Fruit fly (Drosophila melanogaster) whole organism, embryonic: ENCODE results near the gene CG46387.

ENCODE experiments used
- Aef1 ChIP-seq: fragments of 200-800 bp; sonication (Bioruptor generic); IDR thresholded peaks from 3 replicates; pipeline ENCODE4 v1.3.6; 2022; ENCODE audit warnings: missing biosample characterization, missing genetic modification characterization
- CG10209 ChIP-seq: fragments of 200-800 bp; sonication (Bioruptor generic); optimal IDR thresholded peaks from 3 replicates; lab custom pipeline; 2017; ENCODE audit warnings: missing biosample characterization, mild to moderate bottlenecking, missing genetic modification characterization, missing genetic modification reagents
- CG10274 ChIP-seq: fragments of 200-800 bp; sonication (Bioruptor generic); optimal IDR thresholded peaks from 3 replicates; lab custom pipeline; 2017; ENCODE audit warnings: missing biosample characterization, mild to moderate bottlenecking, missing genetic modification characterization
- CG10431 ChIP-seq: fragments of 200-800 bp; sonication (Bioruptor generic); optimal IDR thresholded peaks from 3 replicates; lab custom pipeline; 2018; ENCODE audit warnings: missing biosample characterization, mild to moderate bottlenecking, missing genetic modification characterization
- CG12071 ChIP-seq: fragments of 200-800 bp; sonication (Bioruptor generic); optimal IDR thresholded peaks from 3 replicates; lab custom pipeline; 2018; ENCODE audit warnings: missing biosample characterization, mild to moderate bottlenecking, missing genetic modification characterization
- CG13123 ChIP-seq: fragments of 200-800 bp; sonication (Bioruptor generic); optimal IDR thresholded peaks from 2 replicates; lab custom pipeline; 2016; ENCODE audit warnings: missing biosample characterization, missing genetic modification characterization
- CG13424 ChIP-seq: fragments of 200-800 bp; sonication (Bioruptor generic); optimal IDR thresholded peaks from 2 replicates; lab custom pipeline; 2019; ENCODE audit warnings: missing biosample characterization, mild to moderate bottlenecking, missing genetic modification characterization, moderate library complexity
- CG14710 ChIP-seq: fragments of 200-800 bp; sonication (Bioruptor generic); optimal IDR thresholded peaks from 3 replicates; lab custom pipeline; 2019; ENCODE audit warnings: missing biosample characterization, mild to moderate bottlenecking, missing genetic modification characterization, moderate library complexity
- CG15269 ChIP-seq: fragments of 200-800 bp; sonication (Bioruptor generic); optimal IDR thresholded peaks from 2 replicates; lab custom pipeline; 2018; ENCODE audit warnings: missing biosample characterization, mild to moderate bottlenecking, missing genetic modification characterization, moderate library complexity
- CG16863 ChIP-seq: fragments of 200-800 bp; sonication (Bioruptor generic); optimal IDR thresholded peaks from 3 replicates; lab custom pipeline; 2016; ENCODE audit warnings: missing biosample characterization, missing genetic modification characterization
- CG1832 ChIP-seq: fragments of 200-800 bp; sonication (Bioruptor generic); optimal IDR thresholded peaks from 2 replicates; lab custom pipeline; 2017; ENCODE audit warnings: missing biosample characterization, mild to moderate bottlenecking, missing genetic modification characterization, inconsistent platforms
- CG2875 ChIP-seq: fragments of 200-800 bp; sonication (Bioruptor generic); optimal IDR thresholded peaks from 2 replicates; lab custom pipeline; 2017; ENCODE audit warnings: missing biosample characterization, mild to moderate bottlenecking, missing genetic modification characterization, missing genetic modification reagents
- CG3407 ChIP-seq: fragments of 200-800 bp; sonication (Bioruptor generic); optimal IDR thresholded peaks from 2 replicates; lab custom pipeline; 2018; ENCODE audit warnings: missing biosample characterization, mild to moderate bottlenecking, missing genetic modification characterization
- CG4282 ChIP-seq: fragments of 200-800 bp; sonication (Bioruptor generic); optimal IDR thresholded peaks from 2 replicates; lab custom pipeline; 2016; ENCODE audit warnings: missing biosample characterization, missing genetic modification characterization
- CG4404 ChIP-seq: fragments of 200-800 bp; sonication (Bioruptor generic); IDR thresholded peaks from 2 replicates; pipeline ENCODE4 v1.3.6; 2022; ENCODE audit warnings: missing biosample characterization, missing genetic modification characterization
- CG6689 ChIP-seq: fragments of 200-800 bp; sonication (Bioruptor generic); IDR thresholded peaks from 2 replicates; pipeline ENCODE4 v1.3.6; 2022; ENCODE audit warnings: missing biosample characterization, missing genetic modification characterization
- CG6765 ChIP-seq: fragments of 200-800 bp; sonication (Bioruptor generic); optimal IDR thresholded peaks from 3 replicates; lab custom pipeline; 2017; ENCODE audit warnings: missing biosample characterization, mild to moderate bottlenecking, missing genetic modification characterization
- CG7839 ChIP-seq: fragments of 200-800 bp; sonication (Bioruptor generic); optimal IDR thresholded peaks from 3 replicates; lab custom pipeline; 2018; ENCODE audit warnings: missing biosample characterization, mild to moderate bottlenecking, missing genetic modification characterization, moderate library complexity
- CG9437 ChIP-seq: fragments of 200-800 bp; sonication (Bioruptor generic); optimal IDR thresholded peaks from 2 replicates; lab custom pipeline; 2018; ENCODE audit warnings: missing biosample characterization, mild to moderate bottlenecking, missing genetic modification characterization
- CG9797 ChIP-seq: fragments of 200-800 bp; sonication (Bioruptor generic); optimal IDR thresholded peaks from 3 replicates; lab custom pipeline; 2018; ENCODE audit warnings: missing biosample characterization, mild to moderate bottlenecking, missing genetic modification characterization
- CHES-1-like ChIP-seq: fragments of 200-800 bp; sonication (Bioruptor generic); optimal IDR thresholded peaks from 2 replicates; lab custom pipeline; 2016; ENCODE audit warnings: missing biosample characterization, missing genetic modification characterization
- CoRest ChIP-seq: fragments of 200-800 bp; sonication (Bioruptor generic); optimal IDR thresholded peaks from 3 replicates; lab custom pipeline; 2018; ENCODE audit warnings: missing biosample characterization, mild to moderate bottlenecking, missing genetic modification characterization, moderate library complexity
- Dfd ChIP-seq, 2 experiments: fragments of >200 bp; optimal IDR thresholded peaks; 2 replicates each; lab custom pipeline; 2017; ENCODE audit warnings: missing biosample characterization in 2 of 2, missing genetic modification characterization in 2 of 2
- Dll ChIP-seq: fragments of 200-800 bp; sonication (Bioruptor generic); IDR thresholded peaks from 4 replicates; pipeline ENCODE4 v1.3.6; 2022; ENCODE audit warnings: missing biosample characterization, missing genetic modification characterization; ENCODE audit not compliant: partially characterized antibody
- E2f2 ChIP-seq: fragments of 200-800 bp; sonication (Bioruptor generic); IDR thresholded peaks from 2 replicates; pipeline ENCODE4 v1.3.6; 2022; ENCODE audit warnings: missing biosample characterization, missing genetic modification characterization
- Fer2 ChIP-seq: fragments of 200-800 bp; sonication (Bioruptor generic); optimal IDR thresholded peaks from 2 replicates; lab custom pipeline; 2018; ENCODE audit warnings: missing biosample characterization, mild to moderate bottlenecking, missing genetic modification characterization, moderate library complexity
- GATAe ChIP-seq: fragments of 200-800 bp; sonication (Bioruptor generic); conservative IDR thresholded peaks from 2 replicates; pipeline ENCODE4 v1.3.6; 2022; ENCODE audit warnings: missing biosample characterization, missing genetic modification characterization
- Hr39 ChIP-seq: fragments of >200 bp; optimal IDR thresholded peaks from 2 replicates; lab custom pipeline; 2017
- MTF-1 ChIP-seq: fragments of 200-800 bp; sonication (Bioruptor generic); optimal IDR thresholded peaks from 2 replicates; lab custom pipeline; 2018; ENCODE audit warnings: missing biosample characterization, mild to moderate bottlenecking, missing genetic modification characterization, borderline replicate concordance
- Max ChIP-seq: fragments of 200-800 bp; sonication (Bioruptor generic); optimal IDR thresholded peaks from 2 replicates; lab custom pipeline; 2016; ENCODE audit warnings: missing biosample characterization, mild to moderate bottlenecking, missing genetic modification characterization
- PHDP ChIP-seq: fragments of 200-800 bp; sonication (Bioruptor generic); optimal IDR thresholded peaks from 3 replicates; lab custom pipeline; 2018; ENCODE audit warnings: missing biosample characterization, mild to moderate bottlenecking, missing genetic modification characterization, moderate library complexity
- al ChIP-seq: fragments of 200-800 bp; sonication (Bioruptor generic); IDR thresholded peaks from 2 replicates; pipeline ENCODE4 v1.3.6; 2022; ENCODE audit warnings: missing biosample characterization, missing genetic modification characterization
- cas ChIP-seq: fragments of 200-800 bp; sonication (Bioruptor generic); IDR thresholded peaks from 2 replicates; pipeline ENCODE4 v1.3.6; 2022; ENCODE audit warnings: missing biosample characterization, missing genetic modification characterization
- chif ChIP-seq, 2 experiments: fragments of 200-800 bp; sonication (Bioruptor generic); optimal IDR thresholded peaks; 3 replicates each; lab custom pipeline; 2016; ENCODE audit warnings: missing biosample characterization in 2 of 2, missing genetic modification characterization in 2 of 2
- ci ChIP-seq: fragments of 200-800 bp; sonication (Bioruptor generic); IDR thresholded peaks from 3 replicates; pipeline ENCODE4 v1.3.6; 2022; ENCODE audit warnings: missing biosample characterization, missing genetic modification characterization
- da ChIP-seq: fragments of 200-800 bp; sonication (Bioruptor generic); optimal IDR thresholded peaks from 2 replicates; lab custom pipeline; 2016; ENCODE audit warnings: missing biosample characterization, missing genetic modification characterization
- dan ChIP-seq: fragments of 200-800 bp; sonication (Bioruptor generic); IDR thresholded peaks from 2 replicates; pipeline ENCODE4 v1.3.6; 2022; ENCODE audit warnings: missing biosample characterization, missing genetic modification characterization
- dmrt11E ChIP-seq: fragments of 200-800 bp; sonication (Bioruptor generic); optimal IDR thresholded peaks from 3 replicates; lab custom pipeline; 2018; ENCODE audit warnings: missing biosample characterization, mild to moderate bottlenecking, missing genetic modification characterization, moderate library complexity
- dmrt99B ChIP-seq: fragments of 200-800 bp; sonication (Bioruptor generic); optimal IDR thresholded peaks from 2 replicates; lab custom pipeline; 2018; ENCODE audit warnings: missing biosample characterization, mild to moderate bottlenecking, missing genetic modification characterization, moderate library complexity
- ewg ChIP-seq: fragments of 200-800 bp; sonication (Bioruptor generic); optimal IDR thresholded peaks from 3 replicates; lab custom pipeline; 2017; ENCODE audit warnings: mild to moderate bottlenecking, missing biosample characterization, missing genetic modification reagents, missing genetic modification characterization
- fd64A ChIP-seq: fragments of 200-800 bp; sonication (Bioruptor generic); optimal IDR thresholded peaks from 3 replicates; lab custom pipeline; 2018; ENCODE audit warnings: missing biosample characterization, mild to moderate bottlenecking, missing genetic modification characterization
- gfzf ChIP-seq: fragments of 200-800 bp; sonication (Bioruptor generic); optimal IDR thresholded peaks from 2 replicates; lab custom pipeline; 2016; ENCODE audit warnings: missing biosample characterization, mild to moderate bottlenecking, missing genetic modification characterization, moderate library complexity
- ind ChIP-seq: fragments of 200-800 bp; sonication (Bioruptor generic); optimal IDR thresholded peaks from 3 replicates; lab custom pipeline; 2016; ENCODE audit warnings: missing biosample characterization, missing genetic modification characterization
- lab ChIP-seq: fragments of 200-800 bp; sonication (Bioruptor generic); optimal IDR thresholded peaks from 3 replicates; lab custom pipeline; 2017; ENCODE audit warnings: missing biosample characterization, missing genetic modification characterization, mild to moderate bottlenecking, moderate library complexity, missing genetic modification reagents
- pan ChIP-seq, 4 experiments: fragments of >200 bp in 3 of 4; fragments of 200-800 bp in 1 of 4; sonication (Bioruptor generic) in 1 of 4; optimal IDR thresholded peaks in 3 of 4; IDR thresholded peaks in 1 of 4; 2 replicates each; pipeline versions ENCODE4 v1.3.6 to Lab custom; 2017 to 2022; ENCODE audit warnings: missing biosample characterization in 2 of 4, missing genetic modification characterization in 2 of 4, mixed read lengths in 1 of 4
- salm ChIP-seq: fragments of 200-800 bp; sonication (Bioruptor generic); optimal IDR thresholded peaks from 2 replicates; lab custom pipeline; 2018; ENCODE audit warnings: missing biosample characterization, mild to moderate bottlenecking, missing genetic modification characterization
- sens-2 ChIP-seq: fragments of 200-800 bp; sonication (Bioruptor generic); IDR thresholded peaks from 2 replicates; pipeline ENCODE4 v1.3.6; 2022; ENCODE audit warnings: missing biosample characterization, missing genetic modification characterization
- sima ChIP-seq: fragments of 200-800 bp; sonication (Bioruptor generic); optimal IDR thresholded peaks from 2 replicates; lab custom pipeline; 2016; ENCODE audit warnings: missing biosample characterization, missing genetic modification characterization
- yki ChIP-seq: fragments of >200 bp; optimal IDR thresholded peaks from 3 replicates; lab custom pipeline; 2018
- zfh2 ChIP-seq: fragments of 200-800 bp; sonication (Bioruptor generic); optimal IDR thresholded peaks from 2 replicates; lab custom pipeline; 2016; ENCODE audit warnings: missing biosample characterization, missing genetic modification characterization

Gene CG46387

DNA sequence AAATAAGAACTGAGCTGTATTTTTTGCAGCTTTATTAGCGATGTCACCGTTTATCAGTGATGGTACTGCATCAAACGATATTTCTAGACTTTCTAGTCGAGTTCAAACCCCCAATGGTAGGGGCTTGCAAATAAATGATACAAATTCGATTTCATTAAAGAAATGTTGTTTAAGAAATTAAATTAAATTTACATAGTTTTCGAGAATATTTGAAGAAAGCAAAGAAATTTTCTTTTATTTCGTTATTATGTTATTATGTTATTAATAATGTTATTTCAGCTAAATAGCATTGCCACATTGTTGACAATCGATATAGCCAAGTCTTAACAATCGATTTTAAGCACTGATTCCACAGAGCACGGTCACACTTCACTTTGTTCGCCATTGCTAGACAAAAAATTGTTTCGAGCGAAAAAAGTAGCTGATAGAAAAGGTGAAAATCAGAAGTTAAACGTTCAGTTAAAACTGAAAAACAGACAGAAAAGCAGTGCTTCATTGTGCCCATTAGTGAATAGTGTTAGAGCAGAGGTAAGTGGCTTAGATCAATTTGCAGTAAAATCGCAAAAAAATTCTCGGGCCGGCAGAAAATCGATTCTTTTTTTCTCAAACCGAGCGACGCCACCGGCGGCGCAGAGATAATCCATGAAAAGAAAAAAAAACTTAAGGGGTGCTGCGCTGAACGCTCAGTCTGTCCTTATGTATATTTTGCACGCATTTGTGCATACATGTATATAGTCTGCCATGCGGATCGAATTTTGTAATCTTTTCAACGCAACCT lies 34.0 kb upstream of the CG46387 start, which contains the start of the genes iPLA2-VIA and Ciz1 (continued):
- TF ChIP-seq CG6689 (GFP tag; lab: Robert Waterston, UW) (no peak), chif (GFP tag; optimal IDR thresholded peaks at IDR 0.05; lab: Kevin White, UChicago) (no peak), Hr39 (lab: Kevin White, UChicago) (no peak), sima (GFP tag; lab: Kevin White, UChicago) (no peak), CG4282 (GFP tag; lab: Kevin White, UChicago) (no peak), ewg (GFP tag; lab: Kevin White, UChicago) (no peak), salm (tag; lab: Kevin White, UChicago) (no peak), CG6765 (GFP tag; lab: Kevin White, UChicago) (no peak), CG13123 (GFP tag; lab: Kevin White, UChicago) (no peak), CG7839 (tag; lab: Kevin White, UChicago) (no peak), CHES-1-like (no peak), CG14710 (tag; lab: Kevin White, UChicago) (peak; percentile 90), zfh2 (GFP tag; lab: Kevin White, UChicago) (peak; percentile 15), CG3407 (GFP tag; lab: Kevin White, UChicago) (no peak), ci (no peak), Dfd (GFP tag; optimal IDR thresholded peaks at IDR 0.05; lab: Kevin White, UChicago) (no peak), CG16863 (GFP tag; lab: Kevin White, UChicago) (no peak), Aef1 (GFP tag; lab: Robert Waterston, UW) (no peak), CG9797 (peak; percentile 82), CG12071 (no peak), CoRest (peak; percentile 62), E2f2 (GFP tag; lab: Robert Waterston, UW) (no peak), Fer2 (tag; lab: Kevin White, UChicago) (no peak), ind (GFP tag; lab: Kevin White, UChicago) (peak; percentile 37), CG15269 (tag; lab: Kevin White, UChicago) (no peak), lab (GFP tag; lab: Kevin White, UChicago) (no peak), Dll (GFP tag; lab: Robert Waterston, UW) (peak; percentile 83), da (GFP tag; lab: Kevin White, UChicago) (no peak), CG13424 (no peak), dan (no peak), CG4404 (no peak), sens-2 (GFP tag; lab: Robert Waterston, UW) (no peak), GATAe (GFP tag; lab: Robert Waterston, UW) (no peak), PHDP (tag; lab: Kevin White, UChicago) (no peak), CG1832 (no peak), CG10431 (no peak), al (GFP tag; lab: Robert Waterston, UW) (no peak), MTF-1 (GFP tag; lab: Kevin White, UChicago) (no peak), pan (optimal IDR thresholded peaks at IDR 0.05; lab: Kevin White, UChicago) (no peak), pan (GFP tag; optimal IDR thresholded peaks at IDR 0.05 in 1 of 2, IDR thresholded peaks at IDR 0.05 in 1 of 2) (no peak), CG10209 (GFP tag; lab: Kevin White, UChicago) (no peak), cas (GFP tag; lab: Robert Waterston, UW) (no peak), yki (lab: Kevin White, UChicago) (no peak), dmrt11E (no peak), CG9437 (GFP tag; lab: Kevin White, UChicago) (no peak), CG10274 (no peak), gfzf (GFP tag; lab: Kevin White, UChicago) (peak; percentile 67), CG2875 (no peak), dmrt99B (tag; lab: Kevin White, UChicago) (no peak), Max (peak; percentile 42), fd64A (GFP tag; lab: Kevin White, UChicago) (no peak)
